Worm (Caenorhabditis elegans) whole organism, mixed stage, embryonic: ENCODE data around the gene M60.4.

ENCODE experiments used
- M03D4.4 ChIP-seq: sonication (generic microtip); optimal IDR thresholded peaks from 2 replicates; lab custom pipeline; 2017; ENCODE audit warnings: mild to moderate bottlenecking, missing genetic modification characterization, missing compliant biosample characterization
- bed-3 ChIP-seq: fragments of 200-800 bp; sonication (Bioruptor generic); optimal IDR thresholded peaks from 3 replicates; lab custom pipeline; 2018; ENCODE audit warnings: mild to moderate bottlenecking, missing genetic modification characterization, moderate library complexity, missing compliant biosample characterization
- blmp-1 ChIP-seq: fragments of 150-350 bp; optimal IDR thresholded peaks from 2 replicates; lab custom pipeline; 2014; ENCODE audit warnings: missing biosample characterization, missing genetic modification characterization
- ces-1 ChIP-seq: fragments of 150-350 bp; optimal IDR thresholded peaks from 2 replicates; lab custom pipeline; 2014; ENCODE audit warnings: missing biosample characterization, missing genetic modification reagents, missing genetic modification characterization
- ham-2 ChIP-seq: fragments of 200-800 bp; sonication (Bioruptor generic); optimal IDR thresholded peaks from 2 replicates; lab custom pipeline; 2018; ENCODE audit warnings: mild to moderate bottlenecking, missing genetic modification characterization, missing compliant biosample characterization
- lsy-2 ChIP-seq: fragments of 150-350 bp; optimal IDR thresholded peaks from 2 replicates; lab custom pipeline; 2014; ENCODE audit warnings: missing biosample characterization, missing genetic modification characterization
- nhr-12 ChIP-seq: fragments of 150-350 bp; optimal IDR thresholded peaks from 2 replicates; lab custom pipeline; 2014; ENCODE audit warnings: missing biosample characterization, missing genetic modification characterization
- nhr-237 ChIP-seq: fragments of 150-350 bp; optimal IDR thresholded peaks from 2 replicates; lab custom pipeline; 2014; ENCODE audit warnings: missing biosample characterization, missing genetic modification characterization
- nhr-76 ChIP-seq: sonication (generic microtip); optimal IDR thresholded peaks from 2 replicates; lab custom pipeline; 2017; ENCODE audit warnings: missing biosample characterization, missing genetic modification characterization
- pha-4 ChIP-seq: fragments of 150-350 bp; optimal IDR thresholded peaks from 2 replicates; lab custom pipeline; 2018; ENCODE audit warnings: missing biosample characterization, missing genetic modification reagents, missing genetic modification characterization
- snpc-4 ChIP-seq: fragments of 150-350 bp; optimal IDR thresholded peaks from 2 replicates; lab custom pipeline; 2014; ENCODE audit warnings: missing biosample characterization, missing genetic modification characterization
- sptf-1 ChIP-seq: sonication (generic microtip); optimal IDR thresholded peaks from 2 replicates; lab custom pipeline; 2017; ENCODE audit warnings: mild to moderate bottlenecking, missing genetic modification characterization, moderate library complexity, missing compliant biosample characterization
- unc-62 ChIP-seq: fragments of 150-350 bp; optimal IDR thresholded peaks from 2 replicates; lab custom pipeline; 2014; ENCODE audit warnings: missing biosample characterization, missing genetic modification reagents, missing genetic modification characterization
- ztf-11 ChIP-seq: fragments of 150-350 bp; optimal IDR thresholded peaks from 2 replicates; lab custom pipeline; 2014; ENCODE audit warnings: missing biosample characterization, missing genetic modification characterization

- TF ChIP-seq nhr-76 (tag; lab: Kevin White, UChicago) (no peak), bed-3 (GFP tag; lab: Kevin White, UChicago) (no peak), snpc-4 (tag; lab: Kevin White, UChicago) (no peak), ztf-11 (tag; lab: Kevin White, UChicago) (no peak), ham-2 (no peak), pha-4 (tag; lab: Kevin White, UChicago) (no peak), ces-1 (GFP tag; lab: Kevin White, UChicago) (no peak), sptf-1 (no peak), M03D4.4 (tag; lab: Kevin White, UChicago) (no peak), blmp-1 (tag; lab: Kevin White, UChicago) (no peak), lsy-2 (no peak), nhr-12 (tag; lab: Kevin White, UChicago) (no peak), unc-62 (no peak), nhr-237 (tag; lab: Kevin White, UChicago) (no peak)
These were observed 21.6 kb upstream of the M60.4 start for ce11 chrX:8257687-8258086.
